Worm (Caenorhabditis elegans) whole organism, L3 larva: ENCODE results near the gene cut-4.

Experiments
- ZK546.5 ChIP-seq: sonication (generic microtip); optimal IDR thresholded peaks from 2 replicates; lab custom pipeline; 2017; ENCODE audit warnings: missing biosample characterization, missing genetic modification characterization
- ceh-28 ChIP-seq: fragments of 150-350 bp; optimal IDR thresholded peaks from 2 replicates; lab custom pipeline; 2014; ENCODE audit warnings: missing biosample characterization, missing genetic modification reagents, missing genetic modification characterization
- eor-1 ChIP-seq, 2 experiments: fragments of 150-350 bp; optimal IDR thresholded peaks; 2 replicates each; lab custom pipeline; 2014 to 2018; ENCODE audit warnings: missing biosample characterization in 2 of 2, missing genetic modification characterization in 2 of 2
- fkh-2 ChIP-seq: fragments of 150-350 bp; optimal IDR thresholded peaks from 2 replicates; lab custom pipeline; 2014; ENCODE audit warnings: missing biosample characterization, missing genetic modification reagents, missing genetic modification characterization
- fos-1 ChIP-seq: fragments of 150-350 bp; optimal IDR thresholded peaks from 2 replicates; lab custom pipeline; 2014; ENCODE audit warnings: missing biosample characterization, missing genetic modification characterization
- lin-39 ChIP-seq: fragments of 150-350 bp; optimal IDR thresholded peaks from 2 replicates; lab custom pipeline; 2018; ENCODE audit warnings: missing biosample characterization, missing genetic modification reagents, missing genetic modification characterization
- lsy-12 ChIP-seq: sonication (generic microtip); optimal IDR thresholded peaks from 2 replicates; lab custom pipeline; 2016; ENCODE audit warnings: mild to moderate bottlenecking, missing genetic modification characterization, missing compliant biosample characterization
- nhr-237 ChIP-seq: fragments of 150-350 bp; optimal IDR thresholded peaks from 2 replicates; lab custom pipeline; 2014; ENCODE audit warnings: missing biosample characterization, missing genetic modification characterization
- nhr-76 ChIP-seq: fragments of 150-350 bp; sonication (generic microtip); optimal IDR thresholded peaks from 5 replicates; lab custom pipeline; 2014; ENCODE audit warnings: missing biosample characterization, missing genetic modification characterization
- pha-4 ChIP-seq: fragments of 150-350 bp; optimal IDR thresholded peaks from 2 replicates; lab custom pipeline; 2014; ENCODE audit warnings: missing biosample characterization, missing genetic modification reagents, missing genetic modification characterization
- skn-1 ChIP-seq: fragments of 150-350 bp; optimal IDR thresholded peaks from 2 replicates; lab custom pipeline; 2014; ENCODE audit warnings: missing biosample characterization, missing genetic modification characterization
- snpc-4 ChIP-seq: fragments of 150-350 bp; optimal IDR thresholded peaks from 2 replicates; lab custom pipeline; 2014; ENCODE audit warnings: missing biosample characterization, missing genetic modification characterization
- unc-39 ChIP-seq: sonication (generic microtip); optimal IDR thresholded peaks from 4 replicates; lab custom pipeline; 2017; ENCODE audit warnings: missing biosample characterization, missing genetic modification characterization
- unc-62 ChIP-seq: fragments of 150-350 bp; sonication (generic microtip); optimal IDR thresholded peaks from 4 replicates; lab custom pipeline; 2014; ENCODE audit warnings: missing biosample characterization, missing genetic modification reagents, missing genetic modification characterization
- ztf-4 ChIP-seq: fragments of 150-350 bp; optimal IDR thresholded peaks from 2 replicates; lab custom pipeline; 2014; ENCODE audit warnings: missing biosample characterization, missing genetic modification characterization

The cut-4 gene

DNA sequence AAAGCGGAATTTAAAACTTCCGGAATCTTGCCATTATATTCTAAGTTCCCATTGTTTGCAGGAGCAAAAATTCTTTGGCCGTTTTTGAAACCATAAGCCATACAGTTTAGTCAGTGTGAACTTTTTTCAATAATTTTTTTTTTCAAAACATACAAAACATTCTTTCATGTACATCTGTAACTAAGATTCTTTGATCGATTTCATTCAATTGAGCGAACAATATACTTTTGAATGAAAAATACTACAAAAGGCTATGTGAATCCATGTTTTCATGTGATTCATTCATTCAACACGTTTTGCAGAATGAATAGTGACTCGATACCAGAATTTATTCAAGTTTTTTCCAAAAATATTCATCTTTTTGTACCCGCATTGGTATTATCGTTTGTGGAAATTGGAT is 50.8 kb downstream of the cut-4 start, which contains the start of gene ZK666.15:
ZK666.15 (plus strand) TSS at position 301 of the 400 bp plus-strand sequence.
- TF ChIP-seq lsy-12 (no peak), fos-1 (tag; lab: Kevin White, UChicago) (no peak), unc-62 (GFP tag; lab: Kevin White, UChicago) (no peak), ztf-4 (no peak), nhr-76 (tag; lab: Kevin White, UChicago) (no peak), pha-4 (tag; lab: Kevin White, UChicago) (no peak), ZK546.5 (tag; lab: Kevin White, UChicago) (no peak), ceh-28 (tag; lab: Kevin White, UChicago) (no peak), fkh-2 (no peak), nhr-237 (tag; lab: Kevin White, UChicago) (no peak), unc-39 (tag; lab: Kevin White, UChicago) (no peak), lin-39 (tag; lab: Kevin White, UChicago) (no peak), snpc-4 (tag; lab: Kevin White, UChicago) (no peak), skn-1 (tag; lab: Kevin White, UChicago) (no peak), eor-1 (tag; optimal IDR thresholded peaks at IDR 0.05; lab: Kevin White, UChicago) (no peak)
